Worm (Caenorhabditis elegans): ENCODE data around the gene F52H3.11.

Gene F52H3.11

ce11 chrII:10084482-10084881 is 39.5 kb upstream of the F52H3.11 start:
- TF ChIP-seq tbx-7 (tag; optimal IDR thresholded peaks at IDR 0.05) (no peak), unc-42 (tag; optimal IDR thresholded peaks at IDR 0.05) (peak; percentile 79)

ce11 chrII:10075794-10076193 is 30.8 kb upstream of the F52H3.11 start:
- no peak for TF ChIP-seq fkh-6 (tag; optimal IDR thresholded peaks at IDR 0.05)
- peak; percentile 4 for TF ChIP-seq ref-2 (tag; optimal IDR thresholded peaks at IDR 0.05)
- TF ChIP-seq fax-1 (tag; optimal IDR thresholded peaks at IDR 0.05) = no peak
- TF ChIP-seq C38D4.7 (GFP tag; optimal IDR thresholded peaks at IDR 0.05) = no peak
- no peak for TF ChIP-seq pha-2 (tag; optimal IDR thresholded peaks at IDR 0.05)
- no peak for TF ChIP-seq mec-3 (tag; optimal IDR thresholded peaks at IDR 0.05; ENCODE audit: borderline replicate concordance)
- TF ChIP-seq ztf-16 (tag; optimal IDR thresholded peaks at IDR 0.05) = no peak
- TF ChIP-seq lin-11 (tag; optimal IDR thresholded peaks at IDR 0.05) = no peak
- no peak for TF ChIP-seq ceh-9 (tag; optimal IDR thresholded peaks at IDR 0.05)
- no peak for TF ChIP-seq gmeb-2 (tag; optimal IDR thresholded peaks at IDR 0.05)
- TF ChIP-seq pqm-1 (tag; optimal IDR thresholded peaks at IDR 0.05) = no peak
- TF ChIP-seq ceh-18 (tag; optimal IDR thresholded peaks at IDR 0.05) = no peak
- no peak for TF ChIP-seq eyg-1 (tag; optimal IDR thresholded peaks at IDR 0.05)
- TF ChIP-seq nhr-11 (tag; optimal IDR thresholded peaks at IDR 0.05) = no peak
- TF ChIP-seq dve-1 (tag; optimal IDR thresholded peaks at IDR 0.05) = no peak
- no peak for TF ChIP-seq che-1 (tag; optimal IDR thresholded peaks at IDR 0.05)
- TF ChIP-seq tbx-2 (tag; optimal IDR thresholded peaks at IDR 0.05) = peak; percentile 36
- no peak for TF ChIP-seq C08G9.2 (tag; optimal IDR thresholded peaks at IDR 0.05)
- no peak for TF ChIP-seq ceh-19 (GFP tag; optimal IDR thresholded peaks at IDR 0.05)
- TF ChIP-seq pros-1 (tag; optimal IDR thresholded peaks at IDR 0.05) = no peak
- peak; percentile 9 for TF ChIP-seq elt-2 (tag; optimal IDR thresholded peaks at IDR 0.05)
- no peak for TF ChIP-seq Y22D7AL.16 (tag; optimal IDR thresholded peaks at IDR 0.05)
- no peak for TF ChIP-seq T23F11.4 (GFP tag; optimal IDR thresholded peaks at IDR 0.05)
- TF ChIP-seq ceh-31 (tag; optimal IDR thresholded peaks at IDR 0.05) = no peak
- TF ChIP-seq pag-3 (tag; optimal IDR thresholded peaks at IDR 0.05; ENCODE audit: borderline replicate concordance) = no peak
- TF ChIP-seq rnt-1 (tag; optimal IDR thresholded peaks at IDR 0.05) = no peak
- no peak for TF ChIP-seq unc-42 (tag; optimal IDR thresholded peaks at IDR 0.05)

- no peak for TF ChIP-seq nhr-11 (tag; optimal IDR thresholded peaks at IDR 0.05)
- no peak for TF ChIP-seq ceh-6 (GFP tag; optimal IDR thresholded peaks at IDR 0.05)
- no peak for TF ChIP-seq F13H6.1 (tag; optimal IDR thresholded peaks at IDR 0.05)
- no peak for TF ChIP-seq hlh-15 (tag; optimal IDR thresholded peaks at IDR 0.05)
- TF ChIP-seq lin-11 (tag; optimal IDR thresholded peaks at IDR 0.05) = no peak
- no peak for TF ChIP-seq elt-2 (tag; optimal IDR thresholded peaks at IDR 0.05)
- no peak for TF ChIP-seq unc-86 (tag; optimal IDR thresholded peaks at IDR 0.05)
- no peak for TF ChIP-seq sox-4 (tag; optimal IDR thresholded peaks at IDR 0.05)
- TF ChIP-seq ceh-31 (tag; optimal IDR thresholded peaks at IDR 0.05) = no peak
- no peak for TF ChIP-seq hlh-8 (tag; optimal IDR thresholded peaks at IDR 0.05)
- TF ChIP-seq lim-6 (tag; optimal IDR thresholded peaks at IDR 0.05) = no peak
- no peak for TF ChIP-seq madf-2 (tag; optimal IDR thresholded peaks at IDR 0.05)
- no peak for TF ChIP-seq ref-2 (tag; optimal IDR thresholded peaks at IDR 0.05)
- TF ChIP-seq dmd-4 (tag; optimal IDR thresholded peaks at IDR 0.05; ENCODE audit: borderline replicate concordance) = no peak
- no peak for TF ChIP-seq unc-42 (tag; optimal IDR thresholded peaks at IDR 0.05)
- no peak for TF ChIP-seq ceh-34 (tag; optimal IDR thresholded peaks at IDR 0.05)
- no peak for TF ChIP-seq sox-2 (GFP tag; IDR thresholded peaks at IDR 0.05)
These were observed 29.0 kb upstream of the F52H3.11 start for ce11 chrII:10073986-10074385.

- TF ChIP-seq hlh-8 (tag; optimal IDR thresholded peaks at IDR 0.05) (no peak), zip-5 (tag; optimal IDR thresholded peaks at IDR 0.05) (no peak), ceh-22 (tag; optimal IDR thresholded peaks at IDR 0.05) (no peak), ceh-34 (tag; optimal IDR thresholded peaks at IDR 0.05) (no peak), unc-3 (GFP tag; conservative IDR thresholded peaks at IDR 0.05) (no peak), unc-3 (tag; optimal IDR thresholded peaks at IDR 0.05) (no peak), pha-4 (tag; optimal IDR thresholded peaks at IDR 0.05) (no peak), che-1 (tag; optimal IDR thresholded peaks at IDR 0.05) (no peak), ceh-9 (tag; optimal IDR thresholded peaks at IDR 0.05) (no peak), nhr-11 (tag; optimal IDR thresholded peaks at IDR 0.05) (no peak), pqm-1 (tag; optimal IDR thresholded peaks at IDR 0.05) (no peak), odd-2 (tag; optimal IDR thresholded peaks at IDR 0.05) (no peak), pha-2 (tag; optimal IDR thresholded peaks at IDR 0.05) (no peak), ttx-3 (tag; optimal IDR thresholded peaks at IDR 0.05) (no peak), ceh-45 (GFP tag; IDR thresholded peaks at IDR 0.05) (no peak), unc-86 (tag; optimal IDR thresholded peaks at IDR 0.05) (no peak)
These were observed 22.9 kb upstream of the F52H3.11 start, which contains the start of gene die-1 for ce11 chrII:10067817-10068216. Gene die-1 (minus strand): TSS chrII:10067917.

All from whole organism, late embryonic.